Fruit fly (Drosophila melanogaster) S2 (cell line): ENCODE results near the gene CG6470.

Experiments used
- CG8478 ChIP-seq: fragments of >200 bp; optimal IDR thresholded peaks from 2 replicates; lab custom pipeline; 2018
- CTCF ChIP-seq, 2 experiments: fragments of >200 bp; optimal IDR thresholded peaks; 2 replicates each; lab custom pipeline; 2018

- TF ChIP-seq CG8478 (lab: Kevin White, UChicago) (no peak), CTCF (optimal IDR thresholded peaks at IDR 0.05; lab: Kevin White, UChicago) (no peak)
These were observed 18.6 kb upstream of the CG6470 start for dm6 chrX:18533308-18533707.
